Fruit fly (Drosophila melanogaster): ENCODE data around the gene CG9287.
A peak's percentile ranks its signal among the peaks of the same experiment; 100 is the strongest.

The CG9287 gene

dm6 chr2L:8709413-8709812 lies 29.8 kb upstream of the CG9287 start, which contains the start of gene Hnf4 (continued):
- TF ChIP-seq Dad (GFP tag; optimal IDR thresholded peaks at IDR 0.05) (no peak), Vsx1 (GFP tag; optimal IDR thresholded peaks at IDR 0.05) (peak; percentile 72), CG13287 (GFP tag; IDR thresholded peaks at IDR 0.05; ENCODE audit: partially characterized antibody) (peak; percentile 34; the same call in 1 of the 2 replicates), Abd-B (GFP tag; optimal IDR thresholded peaks at IDR 0.05) (peak; percentile 5), CG8290 (GFP tag; optimal IDR thresholded peaks at IDR 0.05) (no peak), CG8290 (tag; optimal IDR thresholded peaks at IDR 0.05) (peak in 1 of 2 experiments; percentile 30), CG12769 (tag; optimal IDR thresholded peaks at IDR 0.05) (peak; percentile 32), CG10209 (GFP tag; optimal IDR thresholded peaks at IDR 0.05) (no peak), NfI (GFP tag; optimal IDR thresholded peaks at IDR 0.05) (no peak), aop (GFP tag; IDR thresholded peaks at IDR 0.05) (no peak), CG8281 (tag; optimal IDR thresholded peaks at IDR 0.05) (no peak), CG9876 (GFP tag; optimal IDR thresholded peaks at IDR 0.05) (no peak), MBD-R2 (GFP tag; IDR thresholded peaks at IDR 0.05) (peak; percentile 37), chinmo (GFP tag; IDR thresholded peaks at IDR 0.05; ENCODE audit: partially characterized antibody) (peak; percentile 72; the same call in 2 of the 4 replicates), Deaf1 (tag; optimal IDR thresholded peaks at IDR 0.05) (no peak), CG11247 (GFP tag; IDR thresholded peaks at IDR 0.05) (no peak), CkIIα-i1 (GFP tag; IDR thresholded peaks at IDR 0.05) (no peak), zen (tag; optimal IDR thresholded peaks at IDR 0.05) (no peak), tna (GFP tag; IDR thresholded peaks at IDR 0.05; ENCODE audit: partially characterized antibody) (0 out of 2 replicates have a peak, but pooled peaks have one; percentile 42), HmgD (GFP tag; optimal IDR thresholded peaks at IDR 0.05) (no peak), ci (GFP tag; IDR thresholded peaks at IDR 0.05) (0 out of 3 replicates have a peak, but pooled peaks have one; percentile 21), E2f2 (GFP tag; IDR thresholded peaks at IDR 0.05) (peak; percentile 95), pho (GFP tag; optimal IDR thresholded peaks at IDR 0.05) (no peak), BEAF-32 (GFP tag; optimal IDR thresholded peaks at IDR 0.05) (peak; percentile 23), CG18011 (GFP tag; optimal IDR thresholded peaks at IDR 0.05) (peak; percentile 77), rib (GFP tag; IDR thresholded peaks at IDR 0.05) (peak; percentile 70), CG9797 (GFP tag; optimal IDR thresholded peaks at IDR 0.05) (no peak)

- TF ChIP-seq exex (tag; optimal IDR thresholded peaks at IDR 0.05) (no peak), CG1529 (GFP tag; optimal IDR thresholded peaks at IDR 0.05) (no peak), pfk (GFP tag; optimal IDR thresholded peaks at IDR 0.05) (no peak), sens (GFP tag) (no peak), CG6813 (GFP tag; optimal IDR thresholded peaks at IDR 0.05) (no peak), Pdp1 (GFP tag; optimal IDR thresholded peaks at IDR 0.05) (peak in 1 of 2 experiments; percentile 87), ac (GFP tag; optimal IDR thresholded peaks at IDR 0.05) (no peak), CG12071 (GFP tag; optimal IDR thresholded peaks at IDR 0.05) (no peak), Trl (optimal IDR thresholded peaks at IDR 0.05) (peak; percentile 77 to 94), Trl (GFP tag; optimal IDR thresholded peaks at IDR 0.05) (no peak), Spps (tag; optimal IDR thresholded peaks at IDR 0.05) (no peak), nom (GFP tag; optimal IDR thresholded peaks at IDR 0.05) (peak; percentile 38), CG10543 (GFP tag; optimal IDR thresholded peaks at IDR 0.05) (peak; percentile 38), z (GFP tag; IDR thresholded peaks at IDR 0.05) (peak; percentile 57; the same call in 1 of the 3 replicates), caup (GFP tag; optimal IDR thresholded peaks at IDR 0.05; ENCODE audit: severe bottlenecking) (no peak), sd (tag; optimal IDR thresholded peaks at IDR 0.05) (peak; percentile 32)
Observed at dm6 chr2L:8709078-8709399, 29.4 kb upstream of the CG9287 start.

Data from whole organism, embryonic.